Fruit fly (Drosophila melanogaster) whole organism, prepupa: ENCODE measurements around the gene CG13280.

Experiments used
- Blimp-1 ChIP-seq: fragments of 200-800 bp; sonication (Bioruptor generic); optimal IDR thresholded peaks from 3 replicates; lab custom pipeline; 2017; ENCODE audit warnings: missing biosample characterization, missing genetic modification characterization, mild to moderate bottlenecking, moderate library complexity, missing genetic modification reagents
- CG10631 ChIP-seq: fragments of 200-800 bp; sonication (Bioruptor generic); optimal IDR thresholded peaks from 2 replicates; lab custom pipeline; 2016; ENCODE audit warnings: missing biosample characterization, missing genetic modification characterization
- CG10669 ChIP-seq: fragments of 200-800 bp; sonication (Bioruptor generic); optimal IDR thresholded peaks from 3 replicates; lab custom pipeline; 2018; ENCODE audit warnings: missing biosample characterization, mild to moderate bottlenecking, missing genetic modification characterization, moderate library complexity
- CG11294 ChIP-seq: fragments of 200-800 bp; sonication (Bioruptor generic); IDR thresholded peaks from 2 replicates; pipeline ENCODE4 v1.3.6; 2022; ENCODE audit warnings: missing biosample characterization, missing genetic modification characterization
- CG11902 ChIP-seq: fragments of 200-800 bp; sonication (Bioruptor generic); optimal IDR thresholded peaks from 3 replicates; lab custom pipeline; 2016; ENCODE audit warnings: missing biosample characterization, missing genetic modification characterization
- CG15336 ChIP-seq: fragments of 200-800 bp; sonication (Bioruptor generic); IDR thresholded peaks from 2 replicates; pipeline ENCODE4 v1.3.6; 2022; ENCODE audit warnings: missing biosample characterization, missing genetic modification characterization
- CG1621 ChIP-seq: fragments of 200-800 bp; sonication (Bioruptor generic); optimal IDR thresholded peaks from 3 replicates; lab custom pipeline; 2018; ENCODE audit warnings: missing biosample characterization, mild to moderate bottlenecking, missing genetic modification characterization
- CG16779 ChIP-seq: fragments of 200-800 bp; sonication (Bioruptor generic); optimal IDR thresholded peaks from 3 replicates; lab custom pipeline; 2017; ENCODE audit warnings: missing biosample characterization, mild to moderate bottlenecking, missing genetic modification characterization
- CG3032 ChIP-seq: fragments of 200-800 bp; optimal IDR thresholded peaks from 2 replicates; lab custom pipeline; 2019; ENCODE audit warnings: missing biosample characterization, mild to moderate bottlenecking, missing genetic modification characterization, moderate library complexity
- CG31627 ChIP-seq: fragments of 200-800 bp; sonication (Bioruptor generic); optimal IDR thresholded peaks from 3 replicates; lab custom pipeline; 2016; ENCODE audit warnings: missing biosample characterization, missing genetic modification characterization
- CG34406 ChIP-seq: fragments of 200-800 bp; sonication (Bioruptor generic); optimal IDR thresholded peaks from 3 replicates; lab custom pipeline; 2016; ENCODE audit warnings: missing biosample characterization, missing genetic modification characterization
- CG3919 ChIP-seq: fragments of 200-800 bp; sonication (Bioruptor generic); optimal IDR thresholded peaks from 3 replicates; lab custom pipeline; 2016; ENCODE audit warnings: missing biosample characterization, missing genetic modification characterization
- CG6163 ChIP-seq: fragments of 200-800 bp; sonication (Bioruptor generic); IDR thresholded peaks from 3 replicates; pipeline ENCODE4 v1.3.6; 2022; ENCODE audit warnings: missing biosample characterization, missing genetic modification characterization
- CG6792 ChIP-seq: fragments of 200-800 bp; sonication (Bioruptor generic); optimal IDR thresholded peaks from 3 replicates; lab custom pipeline; 2016; ENCODE audit warnings: missing biosample characterization, missing genetic modification characterization
- CG6808 ChIP-seq: fragments of 200-800 bp; sonication (Bioruptor generic); optimal IDR thresholded peaks from 3 replicates; lab custom pipeline; 2017; ENCODE audit warnings: missing biosample characterization, missing genetic modification characterization, mild to moderate bottlenecking, moderate library complexity, missing genetic modification reagents
- CG6854 ChIP-seq: fragments of 200-800 bp; sonication (Bioruptor generic); optimal IDR thresholded peaks from 2 replicates; lab custom pipeline; 2017; ENCODE audit warnings: missing biosample characterization, mild to moderate bottlenecking, missing genetic modification characterization
- CG7368 ChIP-seq: fragments of 200-800 bp; sonication (Bioruptor generic); optimal IDR thresholded peaks from 3 replicates; lab custom pipeline; 2016; ENCODE audit warnings: missing biosample characterization, missing genetic modification characterization
- CG8119 ChIP-seq: fragments of 200-800 bp; sonication (Bioruptor generic); IDR thresholded peaks from 3 replicates; pipeline ENCODE4 v1.3.6; 2022; ENCODE audit warnings: missing biosample characterization, missing genetic modification characterization
- CG8319 ChIP-seq: fragments of 200-800 bp; sonication (Bioruptor generic); optimal IDR thresholded peaks from 3 replicates; lab custom pipeline; 2016; ENCODE audit warnings: missing biosample characterization, missing genetic modification characterization
- CG8632 ChIP-seq: fragments of 200-800 bp; sonication (Bioruptor generic); optimal IDR thresholded peaks from 3 replicates; lab custom pipeline; 2016; ENCODE audit warnings: missing biosample characterization, missing genetic modification characterization
- CG9139 ChIP-seq: fragments of 200-800 bp; sonication (Bioruptor generic); optimal IDR thresholded peaks from 3 replicates; lab custom pipeline; 2017; ENCODE audit warnings: missing biosample characterization, mild to moderate bottlenecking, missing genetic modification characterization
- Eip75B ChIP-seq: fragments of 200-800 bp; sonication (Bioruptor generic); optimal IDR thresholded peaks from 3 replicates; lab custom pipeline; 2016; ENCODE audit warnings: missing biosample characterization, missing genetic modification characterization
- Eip93F ChIP-seq: fragments of 200-800 bp; sonication (Bioruptor generic); optimal IDR thresholded peaks from 2 replicates; lab custom pipeline; 2016; ENCODE audit warnings: missing biosample characterization, mild to moderate bottlenecking, missing genetic modification characterization
- Ets21C ChIP-seq: fragments of 200-800 bp; sonication (Bioruptor generic); optimal IDR thresholded peaks from 3 replicates; lab custom pipeline; 2016; ENCODE audit warnings: missing biosample characterization, missing genetic modification characterization
- Ets96B ChIP-seq: fragments of 200-800 bp; optimal IDR thresholded peaks from 2 replicates; lab custom pipeline; 2019; ENCODE audit warnings: missing biosample characterization, mild to moderate bottlenecking, missing genetic modification characterization, moderate library complexity
- Hr38 ChIP-seq: sonication (Bioruptor generic); optimal IDR thresholded peaks from 2 replicates; lab custom pipeline; 2016; ENCODE audit warnings: missing biosample characterization, missing genetic modification characterization
- Hr39 ChIP-seq: fragments of 200-800 bp; sonication (Bioruptor generic); optimal IDR thresholded peaks from 2 replicates; lab custom pipeline; 2016; ENCODE audit warnings: missing biosample characterization, missing genetic modification characterization
- Met ChIP-seq: fragments of 200-800 bp; sonication (Bioruptor generic); optimal IDR thresholded peaks from 3 replicates; lab custom pipeline; 2016; ENCODE audit warnings: missing biosample characterization, missing genetic modification characterization
- OdsH ChIP-seq: fragments of 200-800 bp; sonication (Bioruptor generic); optimal IDR thresholded peaks from 3 replicates; lab custom pipeline; 2016; ENCODE audit warnings: missing biosample characterization, missing genetic modification characterization
- Smox ChIP-seq: fragments of 200-800 bp; sonication (Bioruptor generic); optimal IDR thresholded peaks from 3 replicates; lab custom pipeline; 2016; ENCODE audit warnings: missing biosample characterization, missing genetic modification characterization
- Sox102F ChIP-seq: fragments of 200-800 bp; sonication (Bioruptor generic); optimal IDR thresholded peaks from 2 replicates; lab custom pipeline; 2016; ENCODE audit warnings: missing biosample characterization, mild to moderate bottlenecking, missing genetic modification characterization
- Sox15 ChIP-seq: fragments of 200-800 bp; sonication (Bioruptor generic); optimal IDR thresholded peaks from 3 replicates; lab custom pipeline; 2016; ENCODE audit warnings: missing biosample characterization, missing genetic modification characterization
- achi ChIP-seq: fragments of 200-800 bp; sonication (Bioruptor generic); optimal IDR thresholded peaks from 3 replicates; lab custom pipeline; 2016; ENCODE audit warnings: missing biosample characterization, missing genetic modification characterization
- dac ChIP-seq: fragments of 200-800 bp; sonication (Bioruptor generic); optimal IDR thresholded peaks from 2 replicates; lab custom pipeline; 2017; ENCODE audit warnings: missing biosample characterization, mild to moderate bottlenecking, missing genetic modification characterization
- dsx ChIP-seq: fragments of 200-800 bp; optimal IDR thresholded peaks from 3 replicates; lab custom pipeline; 2019; ENCODE audit warnings: missing biosample characterization, mild to moderate bottlenecking, missing genetic modification characterization, moderate library complexity; ENCODE audit not compliant: poor library complexity, severe bottlenecking
- eg ChIP-seq: fragments of 200-800 bp; sonication (Bioruptor generic); IDR thresholded peaks from 3 replicates; pipeline ENCODE4 v1.3.6; 2022; ENCODE audit warnings: missing biosample characterization, missing genetic modification characterization
- fd59A ChIP-seq: fragments of 200-800 bp; sonication (Bioruptor generic); optimal IDR thresholded peaks from 2 replicates; lab custom pipeline; 2017; ENCODE audit warnings: missing biosample characterization, mild to moderate bottlenecking, missing genetic modification characterization, missing genetic modification reagents
- fkh ChIP-seq: fragments of 200-800 bp; sonication (Bioruptor generic); optimal IDR thresholded peaks from 3 replicates; lab custom pipeline; 2017; ENCODE audit warnings: missing biosample characterization, mild to moderate bottlenecking, missing genetic modification characterization, moderate library complexity
- lz ChIP-seq: fragments of 200-800 bp; sonication (Bioruptor generic); optimal IDR thresholded peaks from 3 replicates; lab custom pipeline; 2016; ENCODE audit warnings: missing biosample characterization, missing genetic modification characterization
- net ChIP-seq: fragments of 200-800 bp; sonication (Bioruptor generic); optimal IDR thresholded peaks from 3 replicates; lab custom pipeline; 2016; ENCODE audit warnings: missing biosample characterization, missing genetic modification characterization
- spab ChIP-seq: fragments of 200-800 bp; sonication (Bioruptor generic); optimal IDR thresholded peaks from 2 replicates; lab custom pipeline; 2017; ENCODE audit warnings: missing biosample characterization, mild to moderate bottlenecking, missing genetic modification characterization, missing genetic modification reagents
- ss ChIP-seq, 2 experiments: fragments of 200-800 bp; sonication (Bioruptor generic); optimal IDR thresholded peaks; 2 replicates in 1 of 2; 3 replicates in 1 of 2; lab custom pipeline; 2017 to 2018; ENCODE audit warnings: mild to moderate bottlenecking in 2 of 2, missing biosample characterization in 2 of 2, missing genetic modification characterization in 2 of 2, moderate library complexity in 1 of 2
- svp ChIP-seq: fragments of 200-800 bp; sonication (Bioruptor generic); peaks from one replicate; lab custom pipeline; 2016; ENCODE audit warnings: missing biosample characterization, missing genetic modification characterization
- vri ChIP-seq: fragments of 200-800 bp; sonication (Bioruptor generic); optimal IDR thresholded peaks from 3 replicates; lab custom pipeline; 2016; ENCODE audit warnings: missing biosample characterization, mild to moderate bottlenecking, missing genetic modification characterization

CG13280 gene

DNA sequence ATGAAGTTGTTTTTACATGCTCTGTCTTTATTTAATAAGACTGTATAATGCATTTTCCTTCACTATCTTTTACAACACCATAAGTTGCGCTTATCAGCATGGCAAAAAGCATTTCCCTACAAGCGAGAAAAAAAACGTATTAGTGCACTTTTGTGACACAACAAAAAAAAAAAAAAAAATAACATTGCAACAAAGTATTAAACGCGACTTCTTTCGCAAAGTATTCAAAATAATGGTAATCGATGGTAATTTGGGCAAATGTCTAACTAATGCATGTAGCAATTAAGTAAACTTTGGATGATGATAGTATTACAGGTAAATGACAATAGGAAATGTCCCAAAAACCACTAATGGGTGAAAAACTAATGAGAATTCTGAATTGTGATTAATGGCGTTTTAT, 27.1 kb upstream of the CG13280 start:
- TF ChIP-seq net (no peak), vri (GFP tag; lab: Kevin White, UChicago) (no peak), CG9139 (GFP tag; lab: Kevin White, UChicago) (no peak), dsx (GFP tag; lab: Kevin White, UChicago) (peak; percentile 67)

DNA sequence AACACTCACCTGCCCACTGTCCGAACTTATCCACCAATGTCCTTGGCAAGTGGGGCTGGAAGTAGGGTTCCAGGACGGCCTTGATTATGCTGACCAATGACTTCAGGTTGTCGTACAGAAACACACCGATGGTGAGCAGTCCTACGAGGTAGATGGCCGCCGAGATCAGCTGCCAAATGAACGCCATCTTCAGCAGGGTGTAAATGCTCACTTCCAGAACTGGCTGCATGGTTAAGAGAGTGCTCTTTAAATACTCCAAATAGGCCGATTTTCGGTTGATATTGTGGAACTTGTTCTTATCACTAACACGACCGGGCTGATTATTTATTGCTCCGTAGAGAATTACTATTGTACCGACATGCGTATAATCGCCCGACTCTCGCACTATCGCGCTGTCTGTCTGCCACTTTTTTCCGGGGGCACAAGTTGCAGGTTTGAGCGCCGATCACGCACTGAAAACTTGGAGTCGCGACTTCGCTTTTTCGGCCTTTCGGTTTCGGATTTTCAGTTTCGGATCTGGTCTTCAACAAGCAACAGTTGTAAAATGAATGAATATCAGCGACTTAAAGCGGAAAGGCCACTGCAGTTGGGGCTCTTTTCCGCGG, 26.0 kb upstream of the CG13280 start:
- TF ChIP-seq ss (GFP tag; optimal IDR thresholded peaks at IDR 0.05; lab: Kevin White, UChicago): peak in 1 of 2 experiments; percentile 15
- TF ChIP-seq CG3919 (GFP tag; lab: Kevin White, UChicago): no peak
- peak; percentile 24; the same call in 1 of the 2 replicates for TF ChIP-seq CG15336 (GFP tag; lab: Robert Waterston, UW)

DNA sequence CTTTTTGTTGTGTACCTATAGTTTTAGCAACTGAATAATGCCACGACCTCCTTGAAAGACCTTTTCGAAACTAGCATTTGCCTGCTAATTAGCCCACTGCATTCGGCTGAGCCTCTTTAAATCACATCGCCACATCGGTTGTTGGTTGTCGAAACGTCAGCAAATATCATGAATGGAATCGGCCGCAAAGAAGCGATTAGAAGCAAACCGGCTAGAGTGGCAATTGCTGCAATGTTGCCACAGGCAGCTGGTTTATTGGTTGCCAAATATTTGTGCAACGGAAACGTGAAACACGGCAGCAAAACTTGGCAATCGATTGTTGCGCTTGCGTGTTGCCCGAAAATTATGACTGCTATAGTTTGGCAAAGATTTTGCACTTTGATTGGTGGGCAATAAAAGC, 24.3 kb upstream of the CG13280 start:
- TF ChIP-seq CG34406 (GFP tag; lab: Kevin White, UChicago): no peak
- TF ChIP-seq fkh (GFP tag; lab: Kevin White, UChicago): peak; percentile 13
- TF ChIP-seq, all 60 proteins: peak for 1

DNA sequence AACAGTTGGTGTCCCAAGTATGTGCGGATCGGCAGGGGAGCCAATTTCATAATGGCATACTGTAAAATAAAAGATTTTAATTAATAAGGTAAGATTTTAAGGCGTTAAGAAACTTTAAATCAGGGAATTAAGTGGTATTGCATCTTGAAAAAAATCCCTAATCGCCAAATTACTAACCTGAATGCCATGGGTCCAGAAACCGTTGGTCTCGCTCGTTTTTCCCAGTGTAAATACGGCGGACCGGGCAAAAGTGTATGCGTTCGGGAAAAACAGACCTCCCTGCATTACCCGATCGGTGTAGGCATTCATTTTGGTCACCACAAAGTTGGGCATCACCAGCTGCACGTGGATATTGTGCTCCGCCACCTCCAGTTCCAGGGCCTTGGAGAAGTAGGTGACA, 22.4 kb upstream of the CG13280 start:
- TF ChIP-seq achi: peak; percentile 32
- no peak for TF ChIP-seq CG16779 (tag; lab: Kevin White, UChicago)
- TF ChIP-seq CG3919 (GFP tag; lab: Kevin White, UChicago): peak; percentile 50
- no peak for TF ChIP-seq CG6854 (GFP tag; lab: Kevin White, UChicago)
- TF ChIP-seq CG34406 (GFP tag; lab: Kevin White, UChicago): peak; percentile 35
- peak; percentile 16 for TF ChIP-seq Ets21C (GFP tag; lab: Kevin White, UChicago)
- no peak for TF ChIP-seq fkh (GFP tag; lab: Kevin White, UChicago)
- TF ChIP-seq Smox (GFP tag; lab: Kevin White, UChicago): peak; percentile 54
- TF ChIP-seq Eip93F (GFP tag; lab: Kevin White, UChicago): no peak
- no peak for TF ChIP-seq fd59A (GFP tag; lab: Kevin White, UChicago)
- TF ChIP-seq CG6792 (GFP tag; lab: Kevin White, UChicago): peak; percentile 3
- no peak for TF ChIP-seq dac (GFP tag; lab: Kevin White, UChicago)
- no peak for TF ChIP-seq Blimp-1 (GFP tag; lab: Kevin White, UChicago)
- peak; percentile 47 for TF ChIP-seq lz (GFP tag; lab: Kevin White, UChicago)
- TF ChIP-seq CG11902: no peak
- peak; percentile 33; the same call in 1 of the 3 replicates for TF ChIP-seq CG8119 (GFP tag; lab: Robert Waterston, UW)
- no peak for TF ChIP-seq ss (GFP tag; optimal IDR thresholded peaks at IDR 0.05; lab: Kevin White, UChicago)
- no peak for TF ChIP-seq vri (GFP tag; lab: Kevin White, UChicago)
- TF ChIP-seq Sox15 (GFP tag; lab: Kevin White, UChicago): peak; percentile 10
- peak; percentile 42 for TF ChIP-seq OdsH (GFP tag; lab: Kevin White, UChicago)
- peak; percentile 46 for TF ChIP-seq CG31627 (GFP tag; lab: Kevin White, UChicago)
- peak; percentile 66 for TF ChIP-seq Hr39 (GFP tag; lab: Kevin White, UChicago)
- no peak for TF ChIP-seq CG10631 (GFP tag; lab: Kevin White, UChicago)
- no peak for TF ChIP-seq CG3032 (tag; lab: Kevin White, UChicago)
- TF ChIP-seq CG10669: no peak
- no peak for TF ChIP-seq CG11294 (GFP tag; lab: Robert Waterston, UW)
- no peak for TF ChIP-seq Ets96B (tag; lab: Kevin White, UChicago)
- no peak for TF ChIP-seq spab
- TF ChIP-seq CG8319: no peak
- TF ChIP-seq CG15336 (GFP tag; lab: Robert Waterston, UW): peak; percentile 50; the same call in 1 of the 2 replicates
- TF ChIP-seq Met (GFP tag; lab: Kevin White, UChicago): peak; percentile 68
- peak; percentile 61 for TF ChIP-seq Sox102F
- no peak for TF ChIP-seq CG8632 (GFP tag; lab: Kevin White, UChicago)
- peak; percentile 4 for TF ChIP-seq CG7368 (GFP tag; lab: Kevin White, UChicago)
- no peak for TF ChIP-seq Hr38
- TF ChIP-seq CG6808: no peak
- no peak for TF ChIP-seq Eip75B (GFP tag; lab: Kevin White, UChicago)
- TF ChIP-seq svp (GFP tag; lab: Kevin White, UChicago): peak; percentile 70
- TF ChIP-seq CG1621: no peak
- peak; percentile 48; the same call in 1 of the 3 replicates for TF ChIP-seq eg (GFP tag; lab: Robert Waterston, UW)
- no peak; the same call in 2 of the 3 replicates for TF ChIP-seq CG6163 (GFP tag; lab: Robert Waterston, UW)
